Fruit fly (Drosophila melanogaster) whole organism, wandering third instar larva: ENCODE measurements around the gene CG6652.

Experiments used
- Abd-B ChIP-seq: fragments of >200 bp; optimal IDR thresholded peaks from 2 replicates; lab custom pipeline; 2017; ENCODE audit warnings: missing biosample characterization, missing genetic modification characterization
- CG32264 ChIP-seq: fragments of 200-800 bp; sonication (Bioruptor generic); optimal IDR thresholded peaks from 2 replicates; lab custom pipeline; 2016; ENCODE audit warnings: missing biosample characterization, missing genetic modification characterization
- Dfd ChIP-seq: fragments of >200 bp; optimal IDR thresholded peaks from 2 replicates; lab custom pipeline; 2017; ENCODE audit warnings: missing biosample characterization, missing genetic modification characterization
- Dif ChIP-seq: fragments of 200-275, 200-300 bp; sonication (Bioruptor generic); optimal IDR thresholded peaks from 2 replicates; lab custom pipeline; 2018; ENCODE audit warnings: missing biosample characterization, missing genetic modification characterization; ENCODE audit not compliant: partially characterized antibody
- GATAd ChIP-seq: sonication (Bioruptor generic); optimal IDR thresholded peaks from 2 replicates; lab custom pipeline; 2016; ENCODE audit warnings: missing biosample characterization, missing genetic modification characterization
- HLH106 ChIP-seq: fragments of 200-800 bp; optimal IDR thresholded peaks from 3 replicates; lab custom pipeline; 2019; ENCODE audit warnings: missing biosample characterization, mild to moderate bottlenecking, missing genetic modification characterization, moderate library complexity
- Hnf4 ChIP-seq: fragments of 200-800 bp; sonication (Bioruptor generic); optimal IDR thresholded peaks from 2 replicates; lab custom pipeline; 2016; ENCODE audit warnings: missing biosample characterization, mild to moderate bottlenecking, missing genetic modification characterization
- Hr83 ChIP-seq: fragments of 200-300 bp; sonication (Bioruptor generic); optimal IDR thresholded peaks from 2 replicates; lab custom pipeline; 2016; ENCODE audit warnings: missing biosample characterization, mild to moderate bottlenecking, missing genetic modification characterization, moderate library complexity; ENCODE audit not compliant: poor library complexity, severe bottlenecking
- Jra ChIP-seq: sonication (Bioruptor generic); optimal IDR thresholded peaks from 2 replicates; lab custom pipeline; 2016; ENCODE audit warnings: missing biosample characterization, missing genetic modification characterization
- Mio ChIP-seq: sonication (Bioruptor generic); optimal IDR thresholded peaks from 2 replicates; lab custom pipeline; 2016; ENCODE audit warnings: missing biosample characterization, missing genetic modification characterization
- Myc ChIP-seq: fragments of >200 bp; optimal IDR thresholded peaks from 2 replicates; lab custom pipeline; 2017
- N ChIP-seq: fragments of >200 bp; optimal IDR thresholded peaks from 2 replicates; lab custom pipeline; 2018; ENCODE audit warnings: missing biosample characterization, missing external identifiers, missing genetic modification characterization
- OdsH ChIP-seq: fragments of 200-800 bp; sonication (Bioruptor generic); optimal IDR thresholded peaks from 2 replicates; lab custom pipeline; 2016; ENCODE audit warnings: missing biosample characterization, mild to moderate bottlenecking, missing genetic modification characterization
- Rel ChIP-seq, 2 experiments: fragments of 200-800 bp; sonication (Bioruptor generic) in 1 of 2; optimal IDR thresholded peaks; 2 replicates in 1 of 2; 3 replicates in 1 of 2; lab custom pipeline; 2016 to 2019; ENCODE audit warnings: mild to moderate bottlenecking in 2 of 2, missing biosample characterization in 2 of 2, missing genetic modification characterization in 2 of 2, moderate library complexity in 1 of 2
- Sp1 ChIP-seq: fragments of 200-800 bp; sonication (Bioruptor generic); optimal IDR thresholded peaks from 3 replicates; lab custom pipeline; 2019; ENCODE audit warnings: missing biosample characterization, mild to moderate bottlenecking, missing genetic modification characterization, moderate library complexity
- br ChIP-seq: fragments of 200-800 bp; sonication (Bioruptor generic); optimal IDR thresholded peaks from 2 replicates; lab custom pipeline; 2016; ENCODE audit warnings: missing biosample characterization, missing genetic modification characterization
- brk ChIP-seq: fragments of 200-800 bp; sonication (Bioruptor generic); optimal IDR thresholded peaks from 2 replicates; lab custom pipeline; 2016; ENCODE audit warnings: missing biosample characterization, mild to moderate bottlenecking, missing genetic modification characterization
- dl ChIP-seq, 2 experiments: fragments of 175-275, 200-275 bp in 1 of 2; fragments of 200-275 bp in 1 of 2; sonication (Bioruptor generic); optimal IDR thresholded peaks; lab custom pipeline; 2018; ENCODE audit warnings: mild to moderate bottlenecking in 2 of 2, missing biosample characterization in 2 of 2, missing genetic modification characterization in 2 of 2, moderate library complexity in 2 of 2; ENCODE audit not compliant: partially characterized antibody in 2 of 2, insufficient read depth in 1 of 2
- dmrt93B ChIP-seq: fragments of 200-800 bp; sonication (Bioruptor generic); optimal IDR thresholded peaks from 2 replicates; lab custom pipeline; 2018; ENCODE audit warnings: missing biosample characterization, mild to moderate bottlenecking, missing genetic modification characterization
- ey ChIP-seq: fragments of 200-800 bp; sonication (Bioruptor generic); optimal IDR thresholded peaks from 2 replicates; lab custom pipeline; 2016; ENCODE audit warnings: missing biosample characterization, missing genetic modification characterization
- foxo ChIP-seq, 2 experiments: fragments of 200-800 bp; sonication (Bioruptor generic); optimal IDR thresholded peaks; 2 replicates in 1 of 2; 3 replicates in 1 of 2; lab custom pipeline; 2016 to 2017; ENCODE audit warnings: missing biosample characterization in 2 of 2, missing genetic modification characterization in 2 of 2
- fru ChIP-seq: fragments of 200-800 bp; sonication (Bioruptor generic); optimal IDR thresholded peaks from 3 replicates; lab custom pipeline; 2016; ENCODE audit warnings: missing biosample characterization, mild to moderate bottlenecking, missing genetic modification characterization
- h ChIP-seq: fragments of 200-800 bp; sonication (Bioruptor generic); optimal IDR thresholded peaks from 3 replicates; lab custom pipeline; 2016; ENCODE audit warnings: missing biosample characterization, mild to moderate bottlenecking, missing genetic modification characterization
- lola ChIP-seq: fragments of >200 bp; optimal IDR thresholded peaks from 2 replicates; lab custom pipeline; 2017; ENCODE audit warnings: missing biosample characterization, missing genetic modification characterization
- pan ChIP-seq: fragments of >200 bp; optimal IDR thresholded peaks from 2 replicates; lab custom pipeline; 2017
- psq ChIP-seq: fragments of 200-800 bp; sonication (Bioruptor generic); optimal IDR thresholded peaks from 3 replicates; lab custom pipeline; 2017; ENCODE audit warnings: missing biosample characterization, mild to moderate bottlenecking, missing genetic modification characterization, moderate library complexity
- rgr ChIP-seq: fragments of 200-800 bp; sonication (Bioruptor generic); optimal IDR thresholded peaks from 3 replicates; lab custom pipeline; 2016; ENCODE audit warnings: missing biosample characterization, mild to moderate bottlenecking, missing genetic modification characterization
- sage ChIP-seq: fragments of 200-800 bp; sonication (Bioruptor generic); optimal IDR thresholded peaks from 2 replicates; lab custom pipeline; 2016; ENCODE audit warnings: missing biosample characterization, mild to moderate bottlenecking, missing genetic modification characterization
- woc ChIP-seq: sonication (Bioruptor generic); optimal IDR thresholded peaks from 2 replicates; lab custom pipeline; 2016; ENCODE audit warnings: missing biosample characterization, mild to moderate bottlenecking, missing genetic modification characterization

Gene CG6652

dm6 chr3L:17011351-17012016 is 11.2 kb downstream of the CG6652 start:
- TF ChIP-seq h (GFP tag; lab: Kevin White, UChicago) = peak; percentile 2
- TF ChIP-seq sage (GFP tag; lab: Kevin White, UChicago) = no peak

dm6 chr3L:17010492-17011303 is 12.0 kb downstream of the CG6652 start:
- TF ChIP-seq ey (GFP tag; lab: Kevin White, UChicago) = peak; percentile 1
- TF ChIP-seq brk = peak; percentile 20
- peak; percentile 13 for TF ChIP-seq psq (GFP tag; lab: Kevin White, UChicago)
- TF ChIP-seq HLH106 (tag; lab: Kevin White, UChicago) = peak; percentile 20
- no peak for TF ChIP-seq Abd-B (GFP tag; lab: Kevin White, UChicago)
- TF ChIP-seq woc (GFP tag; lab: Kevin White, UChicago) = peak; percentile 57
- TF ChIP-seq Dif (GFP tag; lab: Kevin White, UChicago) = peak; percentile 43
- TF ChIP-seq h (GFP tag; lab: Kevin White, UChicago) = no peak
- peak in 1 of 2 experiments; percentile 26 for TF ChIP-seq dl (GFP tag; optimal IDR thresholded peaks at IDR 0.05; lab: Kevin White, UChicago; ENCODE audit: insufficient read depth in 1 of 2, partially characterized antibody in 2 of 2)
- TF ChIP-seq br (GFP tag; lab: Kevin White, UChicago) = no peak
- TF ChIP-seq Hnf4 (GFP tag; lab: Kevin White, UChicago) = peak; percentile 4
- no peak for TF ChIP-seq GATAd (GFP tag; lab: Kevin White, UChicago)
- peak; percentile 4 for TF ChIP-seq Sp1 (GFP tag; lab: Kevin White, UChicago)
- peak; percentile 32 for TF ChIP-seq rgr
- TF ChIP-seq Rel (GFP tag; optimal IDR thresholded peaks at IDR 0.05; lab: Kevin White, UChicago) = no peak
- peak; percentile 17 for TF ChIP-seq Rel (tag; optimal IDR thresholded peaks at IDR 0.05; lab: Kevin White, UChicago)
- no peak for TF ChIP-seq Mio (GFP tag; lab: Kevin White, UChicago)
- no peak for TF ChIP-seq Myc (lab: Kevin White, UChicago)
- TF ChIP-seq foxo (GFP tag; optimal IDR thresholded peaks at IDR 0.05; lab: Kevin White, UChicago) = peak in 1 of 2 experiments; percentile 52

dm6 chr3L:17009715-17010491 is 12.8 kb downstream of the CG6652 start:
- TF ChIP-seq Rel (GFP tag; optimal IDR thresholded peaks at IDR 0.05; lab: Kevin White, UChicago) (no peak), Rel (tag; optimal IDR thresholded peaks at IDR 0.05; lab: Kevin White, UChicago) (peak; percentile 89), Jra (GFP tag; lab: Kevin White, UChicago) (peak; percentile 39), CG32264 (no peak), Hr83 (GFP tag; lab: Kevin White, UChicago) (peak; percentile 95), foxo (GFP tag; optimal IDR thresholded peaks at IDR 0.05; lab: Kevin White, UChicago) (peak in 1 of 2 experiments; percentile 10), brk (peak; percentile 9), br (GFP tag; lab: Kevin White, UChicago) (peak; percentile 70), Hnf4 (GFP tag; lab: Kevin White, UChicago) (peak; percentile 50), fru (GFP tag; lab: Kevin White, UChicago) (peak; percentile 36), psq (GFP tag; lab: Kevin White, UChicago) (peak; percentile 0), ey (GFP tag; lab: Kevin White, UChicago) (peak; percentile 26), N (GFP tag; lab: Kevin White, UChicago) (no peak), OdsH (GFP tag; lab: Kevin White, UChicago) (peak; percentile 28), h (GFP tag; lab: Kevin White, UChicago) (peak; percentile 94), Myc (lab: Kevin White, UChicago) (no peak), Sp1 (GFP tag; lab: Kevin White, UChicago) (peak; percentile 17), pan (lab: Kevin White, UChicago) (no peak), dmrt93B (GFP tag; lab: Kevin White, UChicago) (no peak), rgr (no peak), Dif (GFP tag; lab: Kevin White, UChicago) (peak; percentile 81), lola (GFP tag; lab: Kevin White, UChicago) (no peak), woc (GFP tag; lab: Kevin White, UChicago) (peak; percentile 73), dl (GFP tag; optimal IDR thresholded peaks at IDR 0.05; lab: Kevin White, UChicago; ENCODE audit: insufficient read depth in 1 of 2, partially characterized antibody in 2 of 2) (peak; percentile 63 to 84), Dfd (GFP tag; lab: Kevin White, UChicago) (no peak)
